In genomic region chrV:10525902-10526301, ce11 we compare ENCODE assay signal across 1 worm cellular context.
TF ChIP-seq lines count a peak whose summit lies in the region.

Gene C35A5.8 (minus strand): TSS chrV:10525908.
Gene hda-11 (plus strand): TSS chrV:10526184.

TF ChIP-seq in whole organism, L4 larva, 104 proteins besides CTCF, POLR2A, EP300 and RAD21 (continued from another document):
- TF ChIP-seq ceh-28 (tag; optimal IDR thresholded peaks at IDR 0.05; lab: Kevin White, UChicago) (no peak), Y5F2A.4 (GFP tag; optimal IDR thresholded peaks at IDR 0.05; lab: Kevin White, UChicago) (no peak), unc-130 (GFP tag; optimal IDR thresholded peaks at IDR 0.05; lab: Kevin White, UChicago) (peak; percentile 74), nhr-11 (tag; optimal IDR thresholded peaks at IDR 0.05; lab: Kevin White, UChicago) (no peak), F44E2.7 (GFP tag; IDR thresholded peaks at IDR 0.05; lab: Robert Waterston, UW) (no peak), ceh-20 (GFP tag; IDR thresholded peaks at IDR 0.05; lab: Robert Waterston, UW) (no peak), mxl-3 (GFP tag; optimal IDR thresholded peaks at IDR 0.05; lab: Kevin White, UChicago) (peak; percentile 31), ZK546.5 (tag; optimal IDR thresholded peaks at IDR 0.05; lab: Kevin White, UChicago) (no peak), saeg-2 (GFP tag; IDR thresholded peaks at IDR 0.05; lab: Robert Waterston, UW) (no peak), dmd-9 (GFP tag; IDR thresholded peaks at IDR 0.05; lab: Robert Waterston, UW) (peak; percentile 89; the same call in 1 of the 2 replicates), ces-1 (GFP tag; optimal IDR thresholded peaks at IDR 0.05; lab: Kevin White, UChicago) (no peak), lsy-2 (tag; optimal IDR thresholded peaks at IDR 0.05; lab: Kevin White, UChicago) (peak in 1 of 2 experiments; percentile 78), lin-39 (tag; optimal IDR thresholded peaks at IDR 0.05; lab: Kevin White, UChicago) (no peak), spr-3 (GFP tag; optimal IDR thresholded peaks at IDR 0.05; lab: Kevin White, UChicago) (no peak), madf-5 (GFP tag; IDR thresholded peaks at IDR 0.05; lab: Robert Waterston, UW) (no peak)
